Fruit fly (Drosophila melanogaster): Measurements from ENCODE around the gene CG33500.

The CG33500 gene

DNA sequence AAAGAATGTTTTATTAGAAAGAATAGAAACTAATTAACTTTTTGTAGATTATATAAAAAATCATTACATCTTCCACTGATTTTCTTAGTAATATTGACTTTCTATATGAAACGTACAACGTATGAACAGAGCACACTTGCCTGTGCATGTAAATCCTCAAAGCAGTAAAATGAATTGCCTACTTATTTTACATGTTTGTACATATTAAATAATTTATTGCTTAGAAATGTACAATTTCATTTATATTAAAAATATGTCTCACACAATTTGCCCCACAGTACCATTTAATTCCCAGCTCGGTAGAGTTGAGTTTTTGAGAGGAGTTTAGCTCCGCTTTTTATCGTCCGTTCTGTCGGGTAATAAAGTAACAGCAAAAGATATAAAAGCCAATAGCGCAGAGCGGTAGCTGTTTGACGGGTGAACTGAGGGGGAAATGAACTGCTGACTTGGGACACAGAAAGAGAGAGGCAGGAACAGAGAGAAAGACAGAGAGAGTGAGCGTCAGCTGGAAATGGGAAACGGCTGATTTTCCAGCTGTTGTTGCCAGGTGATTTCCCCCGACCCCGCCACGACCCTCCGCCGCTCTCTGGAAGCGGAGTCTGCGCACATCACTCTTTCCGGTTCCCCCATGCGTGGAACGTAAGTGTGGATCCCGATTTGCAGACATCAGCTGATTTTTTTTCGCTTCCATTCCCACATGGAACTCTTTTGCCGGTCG is 15.2 kb upstream of the CG33500 start (continued):
- TF ChIP-seq nau (GFP tag; optimal IDR thresholded peaks at IDR 0.05) (peak; percentile 41), CG8281 (tag; optimal IDR thresholded peaks at IDR 0.05) (no peak), dysf (GFP tag; IDR thresholded peaks at IDR 0.05) (0 out of 3 replicates have a peak, but pooled peaks have one; percentile 14), btn (GFP tag; optimal IDR thresholded peaks at IDR 0.05) (no peak), CG6175 (GFP tag; IDR thresholded peaks at IDR 0.05) (no peak)

DNA sequence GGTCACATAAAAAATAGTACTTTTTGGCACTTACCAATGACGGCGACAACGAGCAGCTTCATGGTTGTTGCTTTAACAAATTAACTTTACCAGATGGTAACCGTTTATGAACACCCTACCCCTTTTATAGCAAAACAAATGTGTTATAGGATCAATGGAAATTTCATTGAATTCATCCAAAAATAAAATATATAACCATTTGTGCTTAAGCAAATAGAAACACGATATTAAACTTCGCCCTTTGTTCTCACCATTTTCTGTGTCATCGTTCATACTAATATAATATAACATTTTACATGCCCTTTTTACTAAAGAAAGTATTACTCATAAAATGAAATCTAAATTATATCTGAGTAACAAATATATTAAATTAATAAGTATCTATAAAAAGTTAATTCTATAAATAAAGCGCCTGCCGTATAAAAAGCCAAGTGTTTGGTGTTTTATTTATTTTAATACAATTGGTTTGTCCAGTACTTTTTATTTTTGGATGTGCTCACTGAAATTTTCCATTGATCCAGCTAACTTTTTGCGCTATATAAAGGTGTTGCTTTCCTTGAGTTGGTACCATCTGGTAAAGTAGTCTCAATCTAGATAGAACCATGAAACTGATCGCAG is 966 bp downstream of the CG33500 start, which contains the start of the genes Sgs8 and Sgs7:
Sgs8 (minus strand) TSS at position 101 of the 618 bp plus-strand sequence.
Sgs7 (plus strand) TSS at position 568 of the 618 bp plus-strand sequence.
- TF ChIP-seq CG1529 (GFP tag; optimal IDR thresholded peaks at IDR 0.05) (no peak), CG15479 (GFP tag; optimal IDR thresholded peaks at IDR 0.05) (no peak), Nf-YA (GFP tag; IDR thresholded peaks at IDR 0.05) (no peak), Asciz (GFP tag; optimal IDR thresholded peaks at IDR 0.05) (no peak), unc-4 (GFP tag; IDR thresholded peaks at IDR 0.05; ENCODE audit: partially characterized antibody) (no peak), lov (optimal IDR thresholded peaks at IDR 0.05) (no peak), lov (GFP tag; IDR thresholded peaks at IDR 0.05) (no peak), Atf3 (GFP tag; optimal IDR thresholded peaks at IDR 0.05) (no peak), kay (GFP tag; optimal IDR thresholded peaks at IDR 0.05) (no peak), Bteb2 (GFP tag; optimal IDR thresholded peaks at IDR 0.05) (no peak), Ets65A (GFP tag) (no peak), CG1024 (GFP tag; IDR thresholded peaks at IDR 0.05) (no peak), ERR (GFP tag; optimal IDR thresholded peaks at IDR 0.05) (no peak), cad (GFP tag; optimal IDR thresholded peaks at IDR 0.05) (no peak), CG12104 (GFP tag; optimal IDR thresholded peaks at IDR 0.05) (no peak)

DNA sequence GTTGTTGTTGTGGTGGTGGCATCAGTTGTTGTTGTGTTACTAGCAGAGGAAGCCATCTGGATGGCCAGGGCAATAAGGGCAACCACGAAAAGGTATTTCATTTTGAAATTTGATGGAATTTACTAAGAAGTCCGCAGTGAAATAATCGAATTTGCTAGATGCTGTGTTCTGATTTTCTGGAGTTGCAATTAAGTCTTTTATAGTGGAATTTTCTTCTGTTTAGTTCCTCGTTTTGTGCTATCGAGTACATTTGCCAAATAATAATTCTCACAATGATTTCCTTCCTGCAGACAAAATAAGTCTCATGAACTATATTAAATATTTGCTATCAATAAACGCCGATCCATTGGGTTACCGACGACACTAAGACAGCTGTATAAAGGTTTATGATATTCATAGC is 2.1 kb downstream of the CG33500 start, which contains the start of gene CG33272:
CG33272 (minus strand) TSS at position 101 of the 400 bp plus-strand sequence.
- TF ChIP-seq CG11696 (GFP tag; IDR thresholded peaks at IDR 0.05) (no peak), vfl (GFP tag; optimal IDR thresholded peaks at IDR 0.05) (no peak), fd3F (GFP tag; optimal IDR thresholded peaks at IDR 0.05) (peak; percentile 51), sim (GFP tag; IDR thresholded peaks at IDR 0.05) (no peak), BtbVII (GFP tag; optimal IDR thresholded peaks at IDR 0.05) (peak; percentile 10), Mes4 (GFP tag; optimal IDR thresholded peaks at IDR 0.05) (no peak), CG15269 (tag; optimal IDR thresholded peaks at IDR 0.05) (peak; percentile 22), Jarid2 (GFP tag; optimal IDR thresholded peaks at IDR 0.05) (no peak), CG7372 (GFP tag; IDR thresholded peaks at IDR 0.05) (no peak), Bteb2 (GFP tag; optimal IDR thresholded peaks at IDR 0.05) (no peak), trh (GFP tag; optimal IDR thresholded peaks at IDR 0.05) (no peak), tx (GFP tag; optimal IDR thresholded peaks at IDR 0.05) (no peak), CG33557 (GFP tag; optimal IDR thresholded peaks at IDR 0.05) (no peak), inv (GFP tag; IDR thresholded peaks at IDR 0.05; ENCODE audit: partially characterized antibody) (no peak), insv (GFP tag; optimal IDR thresholded peaks at IDR 0.05) (no peak), CG1529 (GFP tag; optimal IDR thresholded peaks at IDR 0.05) (no peak), lola (GFP tag; optimal IDR thresholded peaks at IDR 0.05) (no peak), CG15479 (GFP tag; optimal IDR thresholded peaks at IDR 0.05) (no peak), CG18599 (GFP tag; optimal IDR thresholded peaks at IDR 0.05) (no peak), CG17385 (GFP tag; optimal IDR thresholded peaks at IDR 0.05) (no peak), CG6813 (GFP tag; optimal IDR thresholded peaks at IDR 0.05) (no peak), her (GFP tag; optimal IDR thresholded peaks at IDR 0.05) (no peak), CG17912 (GFP tag; optimal IDR thresholded peaks at IDR 0.05) (no peak), CG18011 (GFP tag; optimal IDR thresholded peaks at IDR 0.05) (no peak), CG17568 (GFP tag; optimal IDR thresholded peaks at IDR 0.05) (peak; percentile 29), CG3407 (GFP tag; optimal IDR thresholded peaks at IDR 0.05) (no peak), Hr39 (optimal IDR thresholded peaks at IDR 0.05) (no peak), slbo (GFP tag; IDR thresholded peaks at IDR 0.05) (no peak), CG6689 (GFP tag; IDR thresholded peaks at IDR 0.05) (no peak), onecut (GFP tag; IDR thresholded peaks at IDR 0.05) (no peak)

Measured in whole organism, embryonic.